Worm (Caenorhabditis elegans) whole organism, young adult: Measurements from ENCODE around the gene rfs-1.

Experiments
- F39B2.1 ChIP-seq: fragments of 200-800 bp; sonication (Bioruptor generic); IDR thresholded peaks from 2 replicates; pipeline ENCODE4 v1.3.6; 2022; ENCODE audit warnings: missing genetic modification reagents, missing genetic modification characterization, missing compliant biosample characterization
- ama-1 ChIP-seq, 3 experiments: fragments of 150-350 bp in 1 of 3; sonication (generic microtip) in 2 of 3; optimal IDR thresholded peaks; 2 replicates each; lab custom pipeline; 2014 to 2018; ENCODE audit warnings: missing biosample characterization in 2 of 3, missing genetic modification characterization in 2 of 3, missing genetic modification reagents in 2 of 3
- ceh-79 ChIP-seq: sonication (generic microtip); optimal IDR thresholded peaks from 2 replicates; lab custom pipeline; 2017; ENCODE audit warnings: mild to moderate bottlenecking, missing genetic modification characterization, missing compliant biosample characterization
- dox-1 ChIP-seq: fragments of 200-800 bp; sonication (Bioruptor generic); IDR thresholded peaks from 2 replicates; pipeline ENCODE4 v1.3.6; 2022; ENCODE audit warnings: missing genetic modification reagents, missing genetic modification characterization, missing compliant biosample characterization
- efl-1 ChIP-seq: fragments of 150-350 bp; optimal IDR thresholded peaks from 2 replicates; lab custom pipeline; 2014; ENCODE audit warnings: missing biosample characterization, missing genetic modification reagents, missing genetic modification characterization
- ets-4 ChIP-seq: fragments of 200-800 bp; sonication (Bioruptor generic); optimal IDR thresholded peaks from 2 replicates; lab custom pipeline; 2018; ENCODE audit warnings: mild to moderate bottlenecking, missing genetic modification characterization, missing compliant biosample characterization
- fkh-3 ChIP-seq: sonication (generic microtip); optimal IDR thresholded peaks from 2 replicates; lab custom pipeline; 2016; ENCODE audit warnings: mild to moderate bottlenecking, missing genetic modification characterization, missing compliant biosample characterization
- him-1 ChIP-seq: sonication (generic microtip); optimal IDR thresholded peaks from 2 replicates; lab custom pipeline; 2016; ENCODE audit warnings: missing genotype, missing genetic modification reagents, missing genetic modification characterization, missing compliant biosample characterization
- sea-2 ChIP-seq: fragments of 200-800 bp; sonication (Bioruptor generic); IDR thresholded peaks from 2 replicates; pipeline ENCODE4 v1.3.6; 2022; ENCODE audit warnings: missing genetic modification characterization, missing compliant biosample characterization
- snpc-1.1 ChIP-seq: sonication (generic microtip); optimal IDR thresholded peaks from 2 replicates; lab custom pipeline; 2017; ENCODE audit warnings: missing genetic modification characterization, mild to moderate bottlenecking, missing compliant biosample characterization, antibody characterized with exemption, moderate library complexity, missing genotype, missing genetic modification reagents; ENCODE audit not compliant: insufficient read depth

DNA sequence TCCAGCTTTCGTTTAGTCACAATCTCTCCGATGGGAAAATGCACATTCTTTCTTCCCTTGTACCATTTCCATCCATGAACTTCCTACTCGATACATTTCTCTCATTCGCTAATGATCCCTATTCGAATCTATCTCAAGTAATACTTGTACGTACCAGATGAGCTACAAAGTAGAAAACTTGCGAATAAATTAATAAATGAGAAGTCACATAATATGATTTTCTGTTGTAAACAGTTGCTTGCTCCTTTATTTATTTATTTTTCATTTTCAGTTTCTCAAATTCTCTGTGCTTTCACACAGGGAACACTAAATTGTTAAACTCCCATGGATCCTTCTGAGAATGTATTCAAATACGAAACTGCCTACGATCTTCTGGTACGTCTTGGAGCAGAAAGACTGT is at the start of gene rfs-1:
- no peak for TF ChIP-seq snpc-1.1 (tag; lab: Kevin White, UChicago)
- TF ChIP-seq ama-1 (optimal IDR thresholded peaks at IDR 0.05; lab: Kevin White, UChicago) = no peak
- TF ChIP-seq ama-1 (GFP tag; optimal IDR thresholded peaks at IDR 0.05; lab: Kevin White, UChicago) = no peak
- no peak for TF ChIP-seq him-1 (tag; lab: Kevin White, UChicago)
- no peak for TF ChIP-seq sea-2
- no peak for TF ChIP-seq ets-4 (GFP tag; lab: Kevin White, UChicago)
- TF ChIP-seq dox-1 (GFP tag; lab: Robert Waterston, UW) = no peak
- TF ChIP-seq efl-1 (GFP tag; lab: Kevin White, UChicago) = no peak
- no peak for TF ChIP-seq ceh-79 (tag; lab: Kevin White, UChicago)
- no peak for TF ChIP-seq fkh-3 (tag; lab: Kevin White, UChicago)
- no peak for TF ChIP-seq F39B2.1 (GFP tag; lab: Robert Waterston, UW)
